Worm (Caenorhabditis elegans) whole organism, L3 larva: ENCODE data around the gene cept-2.

ENCODE experiments used
- ama-1 ChIP-seq: fragments of 150-350 bp; optimal IDR thresholded peaks from 2 replicates; lab custom pipeline; 2018
- ceh-16 ChIP-seq: sonication (generic microtip); optimal IDR thresholded peaks from 2 replicates; lab custom pipeline; 2017; ENCODE audit warnings: missing biosample characterization, missing genetic modification characterization
- elt-1 ChIP-seq: fragments of 150-350 bp; optimal IDR thresholded peaks from 2 replicates; lab custom pipeline; 2014; ENCODE audit warnings: missing biosample characterization, missing genetic modification characterization
- elt-2 ChIP-seq: sonication (generic microtip); optimal IDR thresholded peaks from 2 replicates; lab custom pipeline; 2016; ENCODE audit warnings: missing genetic modification reagents, mild to moderate bottlenecking, missing genetic modification characterization, missing compliant biosample characterization
- fkh-10 ChIP-seq: sonication (generic microtip); optimal IDR thresholded peaks from 2 replicates; lab custom pipeline; 2017; ENCODE audit warnings: missing biosample characterization, missing genetic modification reagents, missing genetic modification characterization
- lin-39 ChIP-seq: fragments of 150-350 bp; optimal IDR thresholded peaks from 2 replicates; lab custom pipeline; 2018; ENCODE audit warnings: missing biosample characterization, missing genetic modification reagents, missing genetic modification characterization
- nhr-28 ChIP-seq: fragments of 150-350 bp; optimal IDR thresholded peaks from 2 replicates; lab custom pipeline; 2014; ENCODE audit warnings: missing biosample characterization, missing genetic modification characterization
- nhr-77 ChIP-seq: fragments of 150-350 bp; optimal IDR thresholded peaks from 2 replicates; lab custom pipeline; 2014; ENCODE audit warnings: missing biosample characterization, missing genetic modification characterization
- tbx-2 ChIP-seq: sonication (generic microtip); optimal IDR thresholded peaks from 2 replicates; lab custom pipeline; 2016; ENCODE audit warnings: mild to moderate bottlenecking, missing genetic modification characterization, missing compliant biosample characterization
- unc-62 ChIP-seq: fragments of 150-350 bp; sonication (generic microtip); optimal IDR thresholded peaks from 4 replicates; lab custom pipeline; 2014; ENCODE audit warnings: missing biosample characterization, missing genetic modification reagents, missing genetic modification characterization
- ztf-11 ChIP-seq: fragments of 150-350 bp; optimal IDR thresholded peaks from 2 replicates; lab custom pipeline; 2014; ENCODE audit warnings: missing biosample characterization, missing genetic modification characterization

DNA sequence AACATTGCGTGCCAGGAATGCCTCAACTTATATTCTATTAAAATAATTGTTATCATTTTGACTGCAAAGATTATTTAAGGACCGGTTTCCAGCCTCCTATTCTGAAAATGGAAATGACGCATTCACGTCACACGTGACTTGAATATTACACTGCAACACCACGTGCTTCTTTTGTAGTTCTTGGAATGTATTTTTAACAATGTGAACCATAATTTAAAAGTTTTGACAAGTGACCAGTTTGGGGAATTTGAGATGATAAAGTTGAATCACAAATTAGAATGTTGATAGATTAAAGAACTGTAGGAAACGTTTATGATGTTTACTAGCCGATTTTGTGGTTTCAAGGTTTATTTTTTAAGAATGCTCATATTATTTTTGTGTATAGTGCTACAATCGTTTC lies 5.9 kb upstream of the cept-2 start, which contains the start of gene F47B8.10:
- TF ChIP-seq elt-2 (tag; lab: Kevin White, UChicago) = no peak
- TF ChIP-seq unc-62 (GFP tag; lab: Kevin White, UChicago) = no peak
- no peak for TF ChIP-seq tbx-2 (tag; lab: Kevin White, UChicago)
- TF ChIP-seq nhr-28 (tag; lab: Kevin White, UChicago) = no peak
- TF ChIP-seq ama-1 = no peak
- no peak for TF ChIP-seq lin-39 (tag; lab: Kevin White, UChicago)
- TF ChIP-seq fkh-10 (GFP tag; lab: Kevin White, UChicago) = no peak
- no peak for TF ChIP-seq elt-1 (tag; lab: Kevin White, UChicago)
- no peak for TF ChIP-seq nhr-77 (tag; lab: Kevin White, UChicago)
- no peak for TF ChIP-seq ceh-16 (tag; lab: Kevin White, UChicago)
- TF ChIP-seq ztf-11 = no peak
